Worm (Caenorhabditis elegans) whole organism, L4 larva: ENCODE results near the gene T06C12.11.

ENCODE experiments used
- ama-1 ChIP-seq: fragments of 150-350 bp; optimal IDR thresholded peaks from 2 replicates; lab custom pipeline; 2014; ENCODE audit warnings: inconsistent platforms, mixed read lengths
- ceh-32 ChIP-seq: sonication (generic microtip); optimal IDR thresholded peaks from 2 replicates; lab custom pipeline; 2016; ENCODE audit warnings: mild to moderate bottlenecking, missing genetic modification characterization, missing compliant biosample characterization; ENCODE audit not compliant: poor library complexity
- lsy-2 ChIP-seq, 2 experiments: fragments of 150-350 bp in 1 of 2; sonication (generic microtip) in 1 of 2; optimal IDR thresholded peaks; 2 replicates each; lab custom pipeline; 2014 to 2017; ENCODE audit warnings: missing biosample characterization in 2 of 2, missing genetic modification characterization in 2 of 2
- mdl-1 ChIP-seq, 2 experiments: fragments of 150-350 bp in 1 of 2; sonication (generic microtip) in 1 of 2; optimal IDR thresholded peaks; 2 replicates each; lab custom pipeline; 2014 to 2017; ENCODE audit warnings: missing biosample characterization in 2 of 2, missing genetic modification characterization in 2 of 2
- pqm-1 ChIP-seq: sonication (generic microtip); optimal IDR thresholded peaks from 2 replicates; lab custom pipeline; 2017; ENCODE audit warnings: missing biosample characterization, missing genetic modification characterization
- saeg-2 ChIP-seq: fragments of 200-800 bp; sonication (Bioruptor generic); IDR thresholded peaks from 2 replicates; pipeline ENCODE4 v1.3.6; 2022; ENCODE audit warnings: missing genetic modification reagents, missing genetic modification characterization, missing compliant biosample characterization
- unc-130 ChIP-seq: sonication (generic microtip); optimal IDR thresholded peaks from 2 replicates; lab custom pipeline; 2016; ENCODE audit warnings: missing genetic modification reagents, missing genetic modification characterization, missing compliant biosample characterization

DNA sequence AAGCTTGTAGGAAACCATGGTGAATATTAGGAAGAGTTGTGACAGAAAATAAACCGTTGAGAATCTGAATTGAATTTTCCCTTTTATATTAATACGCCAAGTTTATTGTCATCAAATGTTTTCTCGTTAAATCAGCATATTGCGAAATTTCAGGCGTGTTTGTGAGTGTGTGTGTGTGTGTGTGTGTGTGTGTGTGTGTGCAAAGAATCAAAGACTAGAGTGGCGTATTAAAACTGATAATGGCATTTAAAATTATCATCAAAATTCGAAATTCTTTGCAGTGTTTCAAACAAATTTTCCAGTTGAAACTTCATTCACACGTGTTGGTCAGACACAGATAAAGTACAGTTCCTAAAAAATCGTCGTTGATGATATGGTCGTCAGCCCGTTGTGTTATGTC is 23.1 kb downstream of the T06C12.11 start, which contains the start of gene gst-38:
- TF ChIP-seq mdl-1 (tag; optimal IDR thresholded peaks at IDR 0.05; lab: Kevin White, UChicago) (no peak), ama-1 (lab: Kevin White, UChicago) (no peak), saeg-2 (GFP tag; lab: Robert Waterston, UW) (no peak), pqm-1 (tag; lab: Kevin White, UChicago) (peak; percentile 72), unc-130 (no peak), ceh-32 (tag; lab: Kevin White, UChicago) (no peak), lsy-2 (tag; optimal IDR thresholded peaks at IDR 0.05; lab: Kevin White, UChicago) (no peak)
